Worm (Caenorhabditis elegans): ENCODE results near the gene dnpp-1.
A peak's percentile ranks its signal among the peaks of the same experiment; 100 is the strongest.

dnpp-1 gene

DNA sequence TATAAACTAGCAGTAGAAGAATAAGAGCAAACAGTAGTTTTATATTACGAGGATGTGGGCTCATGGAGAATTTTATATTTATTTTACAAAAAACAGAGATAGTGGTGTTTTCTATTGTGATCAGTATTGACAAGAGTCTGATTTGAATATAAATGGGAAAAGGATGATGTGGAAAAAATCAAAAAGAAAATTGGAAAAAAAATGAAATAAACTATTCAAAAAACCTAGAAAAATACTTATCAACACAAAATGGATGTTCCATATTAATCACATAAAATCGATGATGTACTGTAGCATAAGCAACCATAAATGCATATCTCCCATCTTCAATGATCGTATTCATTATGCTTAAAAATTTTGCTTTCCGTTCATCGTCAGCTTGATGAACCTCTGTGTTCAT is 23.3 kb upstream of the dnpp-1 start, which contains the start of gene C28H8.7:
Gene C28H8.7 (minus strand): TSS at position 101 of the 400 bp plus-strand sequence.
- no peak for TF ChIP-seq sea-2 (GFP tag; optimal IDR thresholded peaks at IDR 0.05)
- TF ChIP-seq elt-2 (tag; optimal IDR thresholded peaks at IDR 0.05) = no peak
- no peak for TF ChIP-seq mdl-1 (tag; optimal IDR thresholded peaks at IDR 0.05)
- TF ChIP-seq ceh-9 (tag; optimal IDR thresholded peaks at IDR 0.05) = no peak
- TF ChIP-seq elt-1 (tag; optimal IDR thresholded peaks at IDR 0.05) = no peak

DNA sequence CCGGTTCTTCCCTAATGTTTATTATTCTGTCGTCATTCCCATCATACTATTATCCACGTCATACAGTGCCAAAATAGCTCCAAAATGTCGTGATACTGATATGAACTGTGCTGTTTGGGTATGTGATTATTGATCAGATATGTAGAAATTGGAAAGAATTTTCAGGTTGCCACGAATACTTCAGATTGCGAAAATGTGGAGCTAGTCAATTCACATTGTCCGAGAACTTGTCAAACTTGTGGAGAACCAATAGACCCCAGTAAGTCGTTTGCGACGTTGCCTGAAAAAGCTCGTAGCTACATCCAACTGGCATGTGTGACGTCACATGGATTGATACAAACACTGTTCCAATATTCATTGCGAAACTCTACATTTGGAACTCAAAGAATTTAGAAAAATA is 20.9 kb upstream of the dnpp-1 start:
- no peak for TF ChIP-seq elt-1 (tag; optimal IDR thresholded peaks at IDR 0.05)
- TF ChIP-seq ceh-16 (tag; optimal IDR thresholded peaks at IDR 0.05) = no peak
- no peak for TF ChIP-seq nhr-43 (tag; optimal IDR thresholded peaks at IDR 0.05; ENCODE audit: poor library complexity, severe bottlenecking)
- no peak for TF ChIP-seq nhr-67 (tag; optimal IDR thresholded peaks at IDR 0.05)
- TF ChIP-seq nhr-237 (tag; optimal IDR thresholded peaks at IDR 0.05) = no peak
- TF ChIP-seq lsy-12 (tag; optimal IDR thresholded peaks at IDR 0.05) = no peak
- TF ChIP-seq nfya-1 (tag; optimal IDR thresholded peaks at IDR 0.05; ENCODE audit: insufficient read depth) = no peak
- TF ChIP-seq nhr-11 (tag; optimal IDR thresholded peaks at IDR 0.05) = no peak

ce11 chrIII:5884007-5884406 is 20.4 kb upstream of the dnpp-1 start, which contains the start of gene C28H8.5:
Gene C28H8.5, plus strand, starts transcription at chrIII:5884307.
- no peak for TF ChIP-seq ZK546.5 (tag; optimal IDR thresholded peaks at IDR 0.05)
- TF ChIP-seq nhr-12 (tag; optimal IDR thresholded peaks at IDR 0.05) = no peak
- TF ChIP-seq R02D3.7 (tag; optimal IDR thresholded peaks at IDR 0.05) = no peak
- no peak for TF ChIP-seq nhr-28 (tag; optimal IDR thresholded peaks at IDR 0.05)
- TF ChIP-seq fos-1 (tag; optimal IDR thresholded peaks at IDR 0.05) = no peak
- TF ChIP-seq hmg-11 (tag; optimal IDR thresholded peaks at IDR 0.05) = no peak
- no peak for TF ChIP-seq elt-2 (tag; optimal IDR thresholded peaks at IDR 0.05)
- no peak for TF ChIP-seq ceh-28 (tag; optimal IDR thresholded peaks at IDR 0.05)
- TF ChIP-seq zag-1 (tag; optimal IDR thresholded peaks at IDR 0.05) = no peak
- no peak for TF ChIP-seq lin-39 (tag; optimal IDR thresholded peaks at IDR 0.05)
- TF ChIP-seq mdl-1 (tag; optimal IDR thresholded peaks at IDR 0.05) = no peak
- TF ChIP-seq nhr-77 (tag; optimal IDR thresholded peaks at IDR 0.05) = no peak
- TF ChIP-seq ztf-4 (tag; optimal IDR thresholded peaks at IDR 0.05) = no peak
- TF ChIP-seq ama-1 (optimal IDR thresholded peaks at IDR 0.05) = no peak
- TF ChIP-seq elt-1 (tag; optimal IDR thresholded peaks at IDR 0.05) = no peak
- TF ChIP-seq nhr-76 (tag; optimal IDR thresholded peaks at IDR 0.05) = no peak
- no peak for TF ChIP-seq fkh-10 (GFP tag; optimal IDR thresholded peaks at IDR 0.05)
- no peak for TF ChIP-seq nhr-67 (tag; optimal IDR thresholded peaks at IDR 0.05)
- no peak for TF ChIP-seq aly-2 (tag; optimal IDR thresholded peaks at IDR 0.05)
- TF ChIP-seq pqm-1 (tag; optimal IDR thresholded peaks at IDR 0.05) = no peak

ce11 chrIII:5883517-5883916 is 19.9 kb upstream of the dnpp-1 start:
- TF ChIP-seq nhr-237 (tag; optimal IDR thresholded peaks at IDR 0.05) = no peak
- no peak for TF ChIP-seq nhr-76 (tag; optimal IDR thresholded peaks at IDR 0.05)
- peak; percentile 10 for TF ChIP-seq nhr-43 (tag; optimal IDR thresholded peaks at IDR 0.05; ENCODE audit: poor library complexity, severe bottlenecking)
- no peak for TF ChIP-seq nhr-11 (tag; optimal IDR thresholded peaks at IDR 0.05)
- TF ChIP-seq nhr-25 (tag; optimal IDR thresholded peaks at IDR 0.05) = no peak
- TF ChIP-seq pha-4 (tag; optimal IDR thresholded peaks at IDR 0.05) = no peak
- peak in 1 of 3 experiments; percentile 82 for TF ChIP-seq elt-3 (tag; optimal IDR thresholded peaks at IDR 0.05)
- TF ChIP-seq elt-1 (tag; optimal IDR thresholded peaks at IDR 0.05) = no peak
- TF ChIP-seq lin-39 (tag; optimal IDR thresholded peaks at IDR 0.05) = no peak
- no peak for TF ChIP-seq lin-15B (tag; optimal IDR thresholded peaks at IDR 0.05)

- no peak for TF ChIP-seq nhr-23 (tag; optimal IDR thresholded peaks at IDR 0.05)
- TF ChIP-seq ceh-16 (tag; optimal IDR thresholded peaks at IDR 0.05) = no peak
- no peak for TF ChIP-seq egl-27 (tag; optimal IDR thresholded peaks at IDR 0.05)
- no peak for TF ChIP-seq pqm-1 (tag; optimal IDR thresholded peaks at IDR 0.05)
- TF ChIP-seq mdl-1 (tag; optimal IDR thresholded peaks at IDR 0.05) = no peak
- no peak for TF ChIP-seq lin-39 (tag; optimal IDR thresholded peaks at IDR 0.05)
- no peak for TF ChIP-seq aly-2 (tag; optimal IDR thresholded peaks at IDR 0.05)
- no peak for TF ChIP-seq egl-5 (tag; optimal IDR thresholded peaks at IDR 0.05)
- no peak for TF ChIP-seq unc-62 (GFP tag; optimal IDR thresholded peaks at IDR 0.05)
- no peak for TF ChIP-seq R02D3.7 (tag; optimal IDR thresholded peaks at IDR 0.05)
Observed at ce11 chrIII:5882823-5883222, 19.2 kb upstream of the dnpp-1 start, which contains the start of gene F01F1.14. Gene F01F1.14, minus strand, starts transcription at chrIII:5882923.

Data from whole organism, L3 larva.